Fruit fly (Drosophila melanogaster): ENCODE measurements around the gene CG34345.

CG34345 gene

DNA sequence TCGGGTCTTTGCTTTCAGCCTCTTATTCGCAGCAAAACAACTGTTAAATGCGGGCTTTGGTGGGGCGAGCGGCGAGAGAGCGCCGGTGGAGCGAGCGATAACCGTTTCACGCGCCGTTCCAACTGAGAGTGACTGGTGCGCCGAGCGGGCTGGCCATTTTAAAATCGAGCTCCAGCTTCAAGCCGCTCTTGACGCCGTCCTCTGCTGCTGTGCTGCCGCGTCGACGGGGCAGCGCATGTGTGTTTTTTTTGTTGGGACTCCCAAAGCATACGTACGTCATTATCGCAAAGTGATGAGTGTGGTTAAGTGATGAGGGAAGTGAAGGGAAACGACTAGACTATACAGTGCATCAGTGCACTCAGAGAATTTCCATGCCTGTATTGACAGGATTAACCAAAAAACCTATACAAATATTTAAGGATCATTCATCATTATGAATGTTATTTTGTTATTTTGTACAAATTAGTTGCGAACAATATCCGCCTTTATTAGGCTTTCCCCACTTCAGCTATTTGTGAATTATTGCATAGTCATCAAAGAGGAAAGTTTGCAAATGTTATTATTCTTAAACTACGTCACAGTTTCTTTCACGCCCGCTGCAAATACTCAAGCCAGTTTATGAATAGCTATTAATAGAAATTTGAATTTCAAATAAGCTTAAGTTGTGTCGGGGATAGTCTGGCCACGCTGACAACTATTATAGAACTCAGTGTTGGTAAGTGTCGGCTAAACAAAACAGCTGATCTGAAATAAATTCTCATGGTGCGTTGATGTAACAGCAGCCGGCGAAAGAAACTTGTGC lies 50.5 kb downstream of the CG34345 start, which contains the start of gene Spn27A (continued):
- TF ChIP-seq Taf1 (GFP tag; IDR thresholded peaks at IDR 0.05) = no peak
- TF ChIP-seq Dek (tag; optimal IDR thresholded peaks at IDR 0.05) = peak; percentile 43
- peak; percentile 29; the same call in 1 of the 2 replicates for TF ChIP-seq lmd (GFP tag; IDR thresholded peaks at IDR 0.05)
- peak; percentile 42 for TF ChIP-seq NK7.1 (GFP tag; optimal IDR thresholded peaks at IDR 0.05)
- peak; percentile 46 for TF ChIP-seq Fer1 (GFP tag; optimal IDR thresholded peaks at IDR 0.05)
- TF ChIP-seq Myb (GFP tag; optimal IDR thresholded peaks at IDR 0.05) = peak; percentile 79
- TF ChIP-seq CG8765 (GFP tag; IDR thresholded peaks at IDR 0.05) = no peak
- peak; percentile 70 for TF ChIP-seq HLH54F (GFP tag; optimal IDR thresholded peaks at IDR 0.05)
- TF ChIP-seq CG13775 (GFP tag; optimal IDR thresholded peaks at IDR 0.05) = peak; percentile 56
- peak; percentile 48 for TF ChIP-seq tin (GFP tag; optimal IDR thresholded peaks at IDR 0.05)
- TF ChIP-seq jigr1 (GFP tag; IDR thresholded peaks at IDR 0.05) = no peak
- TF ChIP-seq CG18764 (GFP tag; optimal IDR thresholded peaks at IDR 0.05) = peak; percentile 35
- TF ChIP-seq CG7357 (GFP tag; IDR thresholded peaks at IDR 0.05) = peak; percentile 44; the same call in 1 of the 3 replicates
- no peak for TF ChIP-seq CG7963 (GFP tag; IDR thresholded peaks at IDR 0.05; ENCODE audit: partially characterized antibody)
- peak; percentile 36 for TF ChIP-seq Spps (tag; optimal IDR thresholded peaks at IDR 0.05)
- TF ChIP-seq tll (GFP tag; optimal IDR thresholded peaks at IDR 0.05) = no peak
- peak; percentile 38 for TF ChIP-seq scrt (GFP tag; optimal IDR thresholded peaks at IDR 0.05)
- TF ChIP-seq Dll (GFP tag; IDR thresholded peaks at IDR 0.05; ENCODE audit: partially characterized antibody) = 0 out of 4 replicates have a peak, but pooled peaks have one; percentile 28
- TF ChIP-seq Ets65A (GFP tag) = peak; percentile 95
- peak; percentile 36 for TF ChIP-seq HmgD (GFP tag; optimal IDR thresholded peaks at IDR 0.05)
- no peak for TF ChIP-seq toy (GFP tag; IDR thresholded peaks at IDR 0.05)
- TF ChIP-seq esg (GFP tag; conservative IDR thresholded peaks at IDR 0.05) = no peak; the same call in 1 of the 2 replicates
- TF ChIP-seq dimm (GFP tag; IDR thresholded peaks at IDR 0.05) = no peak
- TF ChIP-seq CG10565 (GFP tag; optimal IDR thresholded peaks at IDR 0.05) = no peak
- TF ChIP-seq Dbx (GFP tag; IDR thresholded peaks at IDR 0.05) = 0 out of 3 replicates have a peak, but pooled peaks have one; percentile 33
- no peak; the same call in 1 of the 2 replicates for TF ChIP-seq CG31441 (GFP tag; IDR thresholded peaks at IDR 0.05)
- TF ChIP-seq sisA (GFP tag; IDR thresholded peaks at IDR 0.05) = peak; percentile 28; the same call in 1 of the 2 replicates
- peak; percentile 72 for TF ChIP-seq CG12391 (tag; optimal IDR thresholded peaks at IDR 0.05)
- TF ChIP-seq Xbp1 (GFP tag; optimal IDR thresholded peaks at IDR 0.05) = peak; percentile 64
- peak; percentile 9 for TF ChIP-seq CG18476 (GFP tag; optimal IDR thresholded peaks at IDR 0.05)
- TF ChIP-seq CG11695 (GFP tag; IDR thresholded peaks at IDR 0.05) = 0 out of 3 replicates have a peak, but pooled peaks have one; percentile 19
- peak; percentile 16 for TF ChIP-seq CG18011 (GFP tag; optimal IDR thresholded peaks at IDR 0.05)
- TF ChIP-seq Atf-2 (GFP tag; optimal IDR thresholded peaks at IDR 0.05) = peak; percentile 32
- peak; percentile 46 for TF ChIP-seq NC2β (GFP tag; optimal IDR thresholded peaks at IDR 0.05)
- TF ChIP-seq otp (GFP tag; IDR thresholded peaks at IDR 0.05) = no peak
- no peak for TF ChIP-seq cad (GFP tag; optimal IDR thresholded peaks at IDR 0.05)
- TF ChIP-seq tgo (GFP tag; IDR thresholded peaks at IDR 0.05) = peak; percentile 32; the same call in 1 of the 3 replicates
- TF ChIP-seq crol (GFP tag; IDR thresholded peaks at IDR 0.05) = peak; percentile 70
- no peak for TF ChIP-seq mld (GFP tag; IDR thresholded peaks at IDR 0.05; ENCODE audit: partially characterized antibody)
- TF ChIP-seq dm (GFP tag; optimal IDR thresholded peaks at IDR 0.05) = peak; percentile 63
- no peak for TF ChIP-seq aop (GFP tag; IDR thresholded peaks at IDR 0.05)
- TF ChIP-seq Trl (optimal IDR thresholded peaks at IDR 0.05) = peak; percentile 50 to 60
- peak; percentile 43 for TF ChIP-seq Trl (GFP tag; optimal IDR thresholded peaks at IDR 0.05)
- no peak for TF ChIP-seq Hmx (GFP tag; optimal IDR thresholded peaks at IDR 0.05)
- TF ChIP-seq ab (GFP tag; optimal IDR thresholded peaks at IDR 0.05) = no peak
- TF ChIP-seq CG8359 (GFP tag; optimal IDR thresholded peaks at IDR 0.05; ENCODE audit: borderline replicate concordance) = no peak
- 0 out of 3 replicates have a peak, but pooled peaks have one; percentile 51 for TF ChIP-seq ci (GFP tag; IDR thresholded peaks at IDR 0.05)
- no peak for TF ChIP-seq HLHmδ (GFP tag; optimal IDR thresholded peaks at IDR 0.05)
- no peak for TF ChIP-seq Lim3 (GFP tag; IDR thresholded peaks at IDR 0.05)
- TF ChIP-seq kah (GFP tag; optimal IDR thresholded peaks at IDR 0.05) = peak; percentile 8

All from whole organism, embryonic.